Worm (Caenorhabditis elegans) whole organism, L2 larva: ENCODE data around the gene imb-2.

Experiments used
- nhr-12 ChIP-seq: fragments of 150-350 bp; optimal IDR thresholded peaks from 2 replicates; lab custom pipeline; 2014; ENCODE audit warnings: missing biosample characterization, missing genetic modification characterization
- unc-39 ChIP-seq: fragments of 150-350 bp; optimal IDR thresholded peaks from 2 replicates; lab custom pipeline; 2014; ENCODE audit warnings: missing biosample characterization, missing genetic modification characterization

DNA sequence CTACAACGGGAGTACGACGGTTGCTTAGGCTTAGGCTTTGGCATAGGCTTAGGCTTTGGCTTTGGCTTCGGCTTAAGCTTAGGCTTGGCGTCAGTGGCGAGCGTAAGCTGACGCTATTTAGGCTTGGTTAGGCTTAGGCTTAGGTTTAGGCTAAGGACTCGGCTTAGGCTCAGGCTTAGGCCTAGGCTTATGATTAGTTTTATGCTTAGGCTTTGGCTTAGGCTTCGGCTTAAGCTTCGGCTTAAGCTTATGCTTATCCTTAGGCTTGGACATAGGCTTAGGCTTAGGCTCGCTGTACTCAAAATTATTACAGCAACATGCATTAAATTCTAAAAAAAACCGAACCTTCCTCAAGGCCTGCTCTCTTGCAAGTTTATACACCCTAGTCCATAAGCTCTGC, 9.1 kb downstream of the imb-2 start:
- TF ChIP-seq unc-39 (tag; lab: Kevin White, UChicago) (no peak), nhr-12 (tag; lab: Kevin White, UChicago) (no peak)
